Worm (Caenorhabditis elegans) whole organism, young adult: ENCODE results near the gene srbc-10.

Experiments used
- F49E8.2 ChIP-seq: sonication (generic microtip); optimal IDR thresholded peaks from 3 replicates; lab custom pipeline; 2017; ENCODE audit warnings: missing genetic modification characterization, mild to moderate bottlenecking, missing compliant biosample characterization, antibody characterized with exemption, moderate library complexity; ENCODE audit not compliant: insufficient read depth
- pha-4 ChIP-seq: fragments of 150-350 bp; sonication (generic microtip); optimal IDR thresholded peaks from 2 replicates; lab custom pipeline; 2014; ENCODE audit warnings: missing biosample characterization, missing genetic modification reagents, missing genetic modification characterization

DNA sequence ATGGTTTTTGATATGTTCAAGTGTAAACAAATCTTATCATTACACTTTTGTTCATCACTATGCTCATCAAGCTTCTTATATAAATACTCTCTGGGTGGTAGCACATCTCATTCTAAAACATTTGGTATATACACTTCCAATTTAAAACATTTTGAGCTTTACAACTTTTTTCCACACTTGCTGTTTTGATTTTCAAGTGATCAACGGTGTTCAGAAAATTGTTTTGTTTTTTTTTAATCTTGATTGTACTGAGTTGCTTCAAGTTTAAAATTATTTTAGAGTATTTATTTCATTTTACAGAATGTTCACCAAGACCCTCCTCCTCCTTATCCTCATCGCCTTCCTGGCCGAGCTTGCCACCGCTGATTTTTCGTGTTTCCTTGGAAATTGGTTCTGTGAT, 36.0 kb upstream of the srbc-10 start, which contains the start of gene C54F6.5:
- TF ChIP-seq F49E8.2 (tag; lab: Kevin White, UChicago), result no peak
- TF ChIP-seq pha-4 (tag; lab: Kevin White, UChicago), result no peak
